Fruit fly (Drosophila melanogaster): ENCODE measurements around the gene Best1.

Best1 gene

DNA sequence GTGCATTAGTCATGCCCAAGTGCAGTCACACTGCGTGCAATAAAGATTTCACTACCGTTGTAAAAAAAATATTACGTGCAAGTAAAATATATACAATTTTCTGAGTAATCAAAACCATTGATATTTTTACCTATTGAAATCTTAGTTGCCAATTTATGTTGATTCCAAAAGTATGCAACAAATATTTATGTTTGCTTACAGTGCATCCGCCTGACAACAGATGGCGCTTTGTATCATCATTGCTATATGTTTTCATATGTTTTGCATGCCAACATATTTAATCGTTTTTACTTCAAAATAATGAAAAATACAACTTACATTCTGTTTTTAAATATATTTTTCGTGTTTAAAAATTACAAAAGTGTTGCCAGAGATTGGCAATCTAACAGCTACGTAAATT is 33.3 kb upstream of the Best1 start (continued):
- no peak for TF ChIP-seq CG30020 (tag; optimal IDR thresholded peaks at IDR 0.05)
- peak; percentile 23 for TF ChIP-seq nerfin-1 (tag; optimal IDR thresholded peaks at IDR 0.05)
- peak; percentile 0 for TF ChIP-seq Kr (GFP tag; optimal IDR thresholded peaks at IDR 0.05)
- TF ChIP-seq shn (GFP tag; optimal IDR thresholded peaks at IDR 0.05), result no peak
- no peak for TF ChIP-seq CG2116 (GFP tag; optimal IDR thresholded peaks at IDR 0.05)
- peak; percentile 30 for TF ChIP-seq CG7839 (tag; optimal IDR thresholded peaks at IDR 0.05)
- peak; percentile 50 for TF ChIP-seq vvl (GFP tag; IDR thresholded peaks at IDR 0.05)
- peak; percentile 28 for TF ChIP-seq CG9437 (GFP tag; optimal IDR thresholded peaks at IDR 0.05)
- no peak for TF ChIP-seq Bteb2 (GFP tag; optimal IDR thresholded peaks at IDR 0.05)
- TF ChIP-seq trh (GFP tag; optimal IDR thresholded peaks at IDR 0.05), result no peak
- TF ChIP-seq Dad (GFP tag; optimal IDR thresholded peaks at IDR 0.05), result no peak
- no peak for TF ChIP-seq CG15011 (GFP tag; optimal IDR thresholded peaks at IDR 0.05)
- TF ChIP-seq CG10654 (GFP tag; optimal IDR thresholded peaks at IDR 0.05), result no peak
- no peak for TF ChIP-seq CG2202 (tag; optimal IDR thresholded peaks at IDR 0.05)
- TF ChIP-seq CG2889 (GFP tag; IDR thresholded peaks at IDR 0.05), result no peak
- TF ChIP-seq ab (GFP tag; optimal IDR thresholded peaks at IDR 0.05), result no peak
- no peak for TF ChIP-seq Stat92E (GFP tag; optimal IDR thresholded peaks at IDR 0.05)
- TF ChIP-seq croc (GFP tag; conservative IDR thresholded peaks at IDR 0.05), result peak; percentile 22; the same call in 1 of the 3 replicates
- TF ChIP-seq jumu (GFP tag; optimal IDR thresholded peaks at IDR 0.05), result no peak
- TF ChIP-seq bbx (GFP tag; IDR thresholded peaks at IDR 0.05; ENCODE audit: partially characterized antibody), result no peak
- TF ChIP-seq cas (GFP tag; IDR thresholded peaks at IDR 0.05), result no peak
- TF ChIP-seq CG4360 (GFP tag; IDR thresholded peaks at IDR 0.05), result no peak
- TF ChIP-seq B-H1 (GFP tag; IDR thresholded peaks at IDR 0.05), result no peak; the same call in 2 of the 3 replicates
- peak; percentile 26 for TF ChIP-seq pb (GFP tag; optimal IDR thresholded peaks at IDR 0.05)
- TF ChIP-seq grau (tag; optimal IDR thresholded peaks at IDR 0.05), result peak; percentile 23
- no peak for TF ChIP-seq tap (tag; optimal IDR thresholded peaks at IDR 0.05)
- TF ChIP-seq CG18262 (tag; optimal IDR thresholded peaks at IDR 0.05), result peak; percentile 28
- TF ChIP-seq ems (GFP tag; optimal IDR thresholded peaks at IDR 0.05), result no peak
- no peak for TF ChIP-seq bigmax (GFP tag; optimal IDR thresholded peaks at IDR 0.05)
- TF ChIP-seq CG31441 (GFP tag; IDR thresholded peaks at IDR 0.05), result peak; percentile 33; the same call in 1 of the 2 replicates
- peak; percentile 30 for TF ChIP-seq ATbp (GFP tag; optimal IDR thresholded peaks at IDR 0.05)
- TF ChIP-seq CG8281 (tag; optimal IDR thresholded peaks at IDR 0.05), result no peak
- peak; percentile 19 for TF ChIP-seq CG10431 (GFP tag; optimal IDR thresholded peaks at IDR 0.05)
- peak; percentile 95 for TF ChIP-seq CTCF (GFP tag; optimal IDR thresholded peaks at IDR 0.05)
- peak; percentile 13 for TF ChIP-seq CG17829 (tag; optimal IDR thresholded peaks at IDR 0.05)
- peak; percentile 24 for TF ChIP-seq CG18764 (GFP tag; optimal IDR thresholded peaks at IDR 0.05)
- no peak for TF ChIP-seq CG32767 (GFP tag; IDR thresholded peaks at IDR 0.05)
- TF ChIP-seq kni (GFP tag; optimal IDR thresholded peaks at IDR 0.05), result no peak
- TF ChIP-seq Tbp (GFP tag; optimal IDR thresholded peaks at IDR 0.05), result no peak
- no peak for TF ChIP-seq Sry-δ (GFP tag; optimal IDR thresholded peaks at IDR 0.05)
- peak; percentile 20 for TF ChIP-seq CG33557 (GFP tag; optimal IDR thresholded peaks at IDR 0.05)
- TF ChIP-seq CG17361 (GFP tag; IDR thresholded peaks at IDR 0.05), result 0 out of 3 replicates have a peak, but pooled peaks have one; percentile 12
- peak; percentile 21 for TF ChIP-seq Asciz (GFP tag; optimal IDR thresholded peaks at IDR 0.05)
- peak; percentile 32 for TF ChIP-seq CG17359 (tag; optimal IDR thresholded peaks at IDR 0.05)
- TF ChIP-seq CG15269 (tag; optimal IDR thresholded peaks at IDR 0.05), result peak; percentile 13
- no peak for TF ChIP-seq mam (GFP tag; optimal IDR thresholded peaks at IDR 0.05)
- no peak for TF ChIP-seq CG11723 (GFP tag; optimal IDR thresholded peaks at IDR 0.05)
- no peak; the same call in 2 of the 3 replicates for TF ChIP-seq Dbx (GFP tag; IDR thresholded peaks at IDR 0.05)
- no peak for TF ChIP-seq Mad (GFP tag; optimal IDR thresholded peaks at IDR 0.05)
- no peak for TF ChIP-seq Nf-YC (tag; optimal IDR thresholded peaks at IDR 0.05)
- TF ChIP-seq Nf-YB (GFP tag; optimal IDR thresholded peaks at IDR 0.05), result no peak
- TF ChIP-seq jigr1 (GFP tag; IDR thresholded peaks at IDR 0.05), result no peak
